Worm (Caenorhabditis elegans): ENCODE data around the gene F21C10.13.

DNA sequence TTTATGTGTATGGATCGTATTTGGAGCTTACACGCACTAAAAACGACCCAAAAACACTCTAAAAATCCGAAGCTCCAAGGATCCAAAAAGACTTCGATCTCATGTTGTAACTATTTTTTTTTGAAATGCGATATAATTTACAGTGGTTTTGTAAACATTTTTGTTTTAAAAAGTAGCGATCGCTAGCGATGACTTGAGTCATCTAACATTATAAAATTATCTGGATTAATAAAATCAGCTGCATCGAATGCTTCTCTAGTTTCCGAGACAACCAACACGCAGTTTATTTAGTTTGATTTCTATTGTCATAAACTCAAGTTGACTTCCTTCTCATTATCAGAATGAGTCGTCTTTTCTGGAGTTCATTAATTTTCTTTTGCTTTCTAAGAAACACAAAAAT is 9.9 kb downstream of the F21C10.13 start, which contains the start of gene F21C10.1:
- TF ChIP-seq mdl-1 (tag; optimal IDR thresholded peaks at IDR 0.05) (no peak), aha-1 (tag; optimal IDR thresholded peaks at IDR 0.05) (no peak)
